Fruit fly (Drosophila melanogaster) whole organism, wandering third instar larva: ENCODE measurements around the gene CG6154.

Experiments
- ey ChIP-seq: fragments of 200-800 bp; sonication (Bioruptor generic); optimal IDR thresholded peaks from 2 replicates; lab custom pipeline; 2016; ENCODE audit warnings: missing biosample characterization, missing genetic modification characterization
- psq ChIP-seq: fragments of 200-800 bp; sonication (Bioruptor generic); optimal IDR thresholded peaks from 3 replicates; lab custom pipeline; 2017; ENCODE audit warnings: missing biosample characterization, mild to moderate bottlenecking, missing genetic modification characterization, moderate library complexity

- no peak for TF ChIP-seq ey (GFP tag; lab: Kevin White, UChicago)
- TF ChIP-seq psq = no peak
Observed at dm6 chr3R:26253792-26254191, 8.7 kb upstream of the CG6154 start.
